Worm (Caenorhabditis elegans) whole organism, midembryonic: Measurements from ENCODE around the gene nmy-1.

Experiments
- T22C8.4 ChIP-seq: fragments of 200-800 bp; sonication (Bioruptor generic); IDR thresholded peaks from 2 replicates; pipeline ENCODE4 v1.3.6; 2022; ENCODE audit warnings: missing genetic modification characterization, missing compliant biosample characterization
- cog-1 ChIP-seq: sonication (generic microtip); optimal IDR thresholded peaks from 2 replicates; lab custom pipeline; 2016; ENCODE audit warnings: missing genetic modification characterization, missing compliant biosample characterization
- flt-1 ChIP-seq: fragments of 200-800 bp; sonication (Bioruptor generic); IDR thresholded peaks from 2 replicates; pipeline ENCODE4 v1.3.6; 2022; ENCODE audit warnings: missing genetic modification characterization, missing compliant biosample characterization
- klf-2 ChIP-seq: fragments of 200-800 bp; sonication (Bioruptor generic); conservative IDR thresholded peaks from 2 replicates; pipeline ENCODE4 v1.3.6; 2022; ENCODE audit warnings: missing genetic modification reagents, missing genetic modification characterization, missing compliant biosample characterization
- med-1 ChIP-seq: sonication (generic microtip); optimal IDR thresholded peaks from 2 replicates; lab custom pipeline; 2017; ENCODE audit warnings: missing genetic modification characterization, mild to moderate bottlenecking, missing compliant biosample characterization, antibody characterized with exemption, missing genetic modification reagents; ENCODE audit not compliant: insufficient read depth
- ref-1 ChIP-seq: fragments of 200-800 bp; sonication (Bioruptor generic); conservative IDR thresholded peaks from 2 replicates; pipeline ENCODE4 v1.3.6; 2022; ENCODE audit warnings: missing genetic modification reagents, missing genetic modification characterization, missing compliant biosample characterization
- tab-1 ChIP-seq: fragments of 200-800 bp; sonication (Bioruptor generic); IDR thresholded peaks from 2 replicates; pipeline ENCODE4 v1.3.6; 2022; ENCODE audit warnings: missing genetic modification characterization, missing compliant biosample characterization
- ztf-23 ChIP-seq: fragments of 200-800 bp; sonication (Bioruptor generic); IDR thresholded peaks from 2 replicates; pipeline ENCODE4 v1.3.6; 2022; ENCODE audit warnings: missing genetic modification reagents, missing genetic modification characterization, missing compliant biosample characterization
- ztf-29 ChIP-seq: fragments of 200-800 bp; sonication (Bioruptor generic); IDR thresholded peaks from 2 replicates; pipeline ENCODE4 v1.3.6; 2022; ENCODE audit warnings: missing genetic modification reagents, missing genetic modification characterization, missing compliant biosample characterization

Gene nmy-1

DNA sequence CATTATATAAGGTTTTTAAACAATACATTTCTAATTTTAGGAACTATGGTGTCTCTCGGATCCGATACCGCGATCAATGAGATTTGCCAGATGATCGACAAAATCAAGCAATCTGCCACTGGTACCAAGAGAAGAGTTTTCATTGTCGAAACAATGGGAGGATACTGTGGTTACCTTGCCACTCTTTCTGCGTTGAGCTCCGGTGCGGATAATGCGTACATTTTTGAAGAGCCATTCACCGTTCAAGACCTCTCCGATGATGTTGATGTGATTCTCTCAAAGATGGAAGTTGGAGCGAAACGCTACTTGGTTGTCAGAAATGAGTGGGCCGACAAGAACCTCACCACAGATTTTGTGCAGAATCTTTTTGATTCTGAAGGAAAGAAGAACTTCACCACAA lies 34.3 kb downstream of the nmy-1 start:
- TF ChIP-seq klf-2 (GFP tag; lab: Robert Waterston, UW): no peak
- no peak for TF ChIP-seq ref-1 (GFP tag; lab: Robert Waterston, UW)
- TF ChIP-seq T22C8.4 (GFP tag; lab: Robert Waterston, UW): no peak
- TF ChIP-seq tab-1 (GFP tag; lab: Robert Waterston, UW): no peak
- TF ChIP-seq ztf-29 (GFP tag; lab: Robert Waterston, UW): no peak
- no peak for TF ChIP-seq flt-1 (GFP tag; lab: Robert Waterston, UW)
- no peak for TF ChIP-seq med-1
- no peak for TF ChIP-seq ztf-23 (GFP tag; lab: Robert Waterston, UW)
- no peak for TF ChIP-seq cog-1

DNA sequence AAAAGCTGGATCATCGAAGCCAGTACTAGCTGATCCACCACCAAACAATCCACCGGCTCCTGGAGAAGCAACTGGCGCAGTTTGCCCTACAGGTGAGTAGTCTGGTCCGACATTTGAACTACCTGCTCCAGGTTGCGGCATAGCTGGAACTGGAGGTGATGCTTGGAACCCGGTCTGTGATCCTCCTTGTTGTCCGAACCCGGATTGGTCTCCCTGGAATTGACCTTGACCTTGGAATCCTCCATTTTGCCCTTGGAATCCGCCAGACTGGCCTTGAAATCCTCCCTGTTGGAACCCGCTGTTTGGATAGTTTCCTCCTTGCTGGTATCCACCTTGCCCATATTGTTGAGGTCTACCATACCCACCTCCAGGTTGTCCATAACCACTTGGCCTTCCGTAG lies 36.6 kb downstream of the nmy-1 start:
- TF ChIP-seq flt-1 (GFP tag; lab: Robert Waterston, UW) (no peak), ztf-29 (GFP tag; lab: Robert Waterston, UW) (no peak), tab-1 (GFP tag; lab: Robert Waterston, UW) (no peak), ref-1 (GFP tag; lab: Robert Waterston, UW) (no peak), klf-2 (GFP tag; lab: Robert Waterston, UW) (no peak), T22C8.4 (GFP tag; lab: Robert Waterston, UW) (no peak), cog-1 (no peak), med-1 (no peak), ztf-23 (GFP tag; lab: Robert Waterston, UW) (no peak)

DNA sequence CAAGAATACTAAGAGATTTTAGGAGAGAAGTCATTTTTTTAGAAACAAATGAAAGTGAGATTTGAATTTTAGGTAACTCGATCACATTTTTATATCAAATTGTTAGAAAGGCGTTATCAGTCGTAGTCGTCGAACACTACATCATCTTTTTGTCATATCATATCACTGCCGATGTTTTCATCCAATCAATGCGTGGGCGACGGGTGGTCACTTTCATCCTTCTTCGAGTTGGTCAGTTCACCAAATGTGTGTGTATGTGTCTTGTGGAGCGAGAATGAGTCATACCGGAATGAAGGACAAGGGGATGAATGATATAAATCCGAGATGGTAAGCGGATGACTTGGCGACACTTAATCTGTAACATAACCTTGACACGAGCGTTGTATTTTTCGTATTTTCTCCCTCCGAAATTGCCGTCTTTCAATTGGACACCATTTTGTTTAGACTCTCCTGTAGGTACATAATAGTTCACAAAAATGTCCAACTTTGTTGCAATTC lies 37.2 kb downstream of the nmy-1 start, which contains the start of the genes Y41G9A.10 and Y41G9A.5:
Y41G9A.10 (minus strand) TSS at position 51 of the 498 bp plus-strand sequence.
Y41G9A.5 (plus strand) TSS at position 160 of the 498 bp plus-strand sequence.
- TF ChIP-seq med-1 (no peak), ztf-29 (GFP tag; lab: Robert Waterston, UW) (no peak), cog-1 (no peak), tab-1 (GFP tag; lab: Robert Waterston, UW) (no peak), flt-1 (GFP tag; lab: Robert Waterston, UW) (no peak), klf-2 (GFP tag; lab: Robert Waterston, UW) (no peak), T22C8.4 (GFP tag; lab: Robert Waterston, UW) (no peak), ref-1 (GFP tag; lab: Robert Waterston, UW) (no peak), ztf-23 (GFP tag; lab: Robert Waterston, UW) (no peak)

DNA sequence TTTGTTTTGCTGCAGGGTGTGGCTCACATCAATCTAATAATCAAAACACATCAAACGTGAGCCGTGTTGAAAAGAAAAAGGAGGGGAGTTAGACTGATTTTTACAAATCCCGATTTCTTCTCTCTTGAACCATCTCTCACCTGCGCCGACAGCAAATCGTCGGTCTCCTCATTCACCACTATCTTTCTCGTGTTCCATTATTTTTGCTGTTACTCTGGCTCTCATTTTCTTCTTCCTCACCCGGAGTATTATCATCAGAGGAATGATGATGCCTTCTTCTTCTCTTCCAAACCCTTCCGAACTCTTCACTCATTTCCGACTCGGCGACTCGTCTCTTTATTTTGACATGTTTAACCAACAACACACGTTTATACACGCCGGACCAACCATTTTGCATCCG lies 40.9 kb downstream of the nmy-1 start:
- no peak for TF ChIP-seq T22C8.4 (GFP tag; lab: Robert Waterston, UW)
- TF ChIP-seq med-1: no peak
- no peak for TF ChIP-seq ref-1 (GFP tag; lab: Robert Waterston, UW)
- TF ChIP-seq tab-1 (GFP tag; lab: Robert Waterston, UW): no peak
- no peak for TF ChIP-seq klf-2 (GFP tag; lab: Robert Waterston, UW)
- no peak for TF ChIP-seq ztf-23 (GFP tag; lab: Robert Waterston, UW)
- TF ChIP-seq flt-1 (GFP tag; lab: Robert Waterston, UW): no peak
- no peak for TF ChIP-seq cog-1
- TF ChIP-seq ztf-29 (GFP tag; lab: Robert Waterston, UW): no peak

DNA sequence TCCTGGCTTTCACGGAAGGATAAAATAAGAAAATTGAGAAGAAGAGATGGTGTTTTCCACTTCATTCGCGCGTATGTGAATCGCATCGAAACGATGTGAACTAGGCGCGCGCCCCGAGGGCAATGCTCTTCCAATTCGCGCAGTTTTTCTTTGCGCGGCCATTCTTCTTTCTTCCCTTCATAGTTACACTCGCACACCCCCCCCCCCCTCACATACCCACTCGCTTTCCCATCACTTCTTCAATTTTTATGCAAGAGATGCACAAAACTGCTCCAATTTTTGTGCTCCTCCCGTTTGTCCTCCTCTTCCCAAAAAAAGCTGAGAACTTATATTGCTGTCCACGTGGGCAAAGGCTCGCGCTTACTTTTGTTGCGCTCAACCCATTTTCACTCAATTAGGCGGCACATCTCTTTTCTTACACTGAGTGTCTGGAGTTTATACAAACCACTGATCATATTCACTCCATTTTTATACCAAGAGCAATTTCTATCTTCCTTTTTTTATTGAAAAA lies 44.2 kb downstream of the nmy-1 start:
- TF ChIP-seq tab-1 (GFP tag; lab: Robert Waterston, UW) (no peak), ztf-29 (GFP tag; lab: Robert Waterston, UW) (no peak), ztf-23 (GFP tag; lab: Robert Waterston, UW) (no peak), ref-1 (GFP tag; lab: Robert Waterston, UW) (no peak), T22C8.4 (GFP tag; lab: Robert Waterston, UW) (no peak), med-1 (no peak), flt-1 (GFP tag; lab: Robert Waterston, UW) (no peak), klf-2 (GFP tag; lab: Robert Waterston, UW) (no peak), cog-1 (no peak)

DNA sequence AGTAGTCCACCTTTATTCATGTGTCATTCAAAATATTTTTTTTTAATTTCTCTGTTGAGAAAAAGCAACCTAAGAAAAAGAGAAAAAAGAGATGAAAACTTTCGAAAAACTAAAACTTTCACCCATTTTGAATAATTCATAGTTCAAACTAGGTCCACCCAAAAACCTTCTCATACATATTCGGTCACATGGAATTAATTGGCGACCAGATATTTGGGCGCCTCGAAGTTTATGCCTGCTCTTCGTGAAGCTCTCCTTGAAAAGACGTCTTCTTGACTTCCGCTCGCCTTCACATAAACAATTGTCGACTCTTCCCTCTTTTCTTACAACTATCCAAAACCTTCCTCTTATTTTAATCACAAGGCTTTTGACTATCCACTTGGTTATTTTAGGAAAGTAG lies 46.3 kb downstream of the nmy-1 start:
- TF ChIP-seq ztf-23 (GFP tag; lab: Robert Waterston, UW): no peak
- TF ChIP-seq ztf-29 (GFP tag; lab: Robert Waterston, UW): no peak
- no peak for TF ChIP-seq tab-1 (GFP tag; lab: Robert Waterston, UW)
- no peak for TF ChIP-seq ref-1 (GFP tag; lab: Robert Waterston, UW)
- TF ChIP-seq flt-1 (GFP tag; lab: Robert Waterston, UW): no peak
- no peak for TF ChIP-seq klf-2 (GFP tag; lab: Robert Waterston, UW)
- TF ChIP-seq T22C8.4 (GFP tag; lab: Robert Waterston, UW): no peak
- TF ChIP-seq med-1: no peak
- TF ChIP-seq cog-1: no peak

DNA sequence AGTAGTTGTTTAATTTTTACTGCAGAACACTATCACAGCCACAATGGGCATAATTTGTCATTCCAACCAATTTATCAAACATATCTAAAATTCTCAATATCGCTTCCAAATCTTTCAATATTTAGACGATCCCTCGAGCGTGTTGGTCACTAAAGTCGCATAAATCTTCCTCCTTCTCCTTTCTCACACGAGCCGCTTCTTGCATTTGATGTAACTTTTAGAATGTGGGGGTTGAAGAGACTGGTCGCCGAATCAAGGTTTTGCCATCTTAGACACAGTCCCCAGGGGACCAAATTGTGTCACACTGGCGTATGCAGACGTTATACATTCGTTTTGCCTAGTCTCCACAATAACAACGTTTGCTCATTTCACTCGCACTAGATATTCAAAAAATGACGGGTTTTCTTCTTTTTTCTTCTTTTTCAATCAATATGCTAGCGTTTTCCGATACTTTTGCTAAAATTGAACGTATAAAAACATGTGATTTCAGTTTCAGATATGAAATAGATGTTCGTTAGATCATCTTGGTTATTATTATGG lies 48.2 kb downstream of the nmy-1 start, which contains the start of gene gbb-1:
gbb-1 (plus strand) TSS at position 490 of the 540 bp plus-strand sequence.
- TF ChIP-seq T22C8.4 (GFP tag; lab: Robert Waterston, UW) (no peak), med-1 (no peak), ztf-23 (GFP tag; lab: Robert Waterston, UW) (no peak), cog-1 (no peak), tab-1 (GFP tag; lab: Robert Waterston, UW) (no peak), klf-2 (GFP tag; lab: Robert Waterston, UW) (no peak), ref-1 (GFP tag; lab: Robert Waterston, UW) (no peak), flt-1 (GFP tag; lab: Robert Waterston, UW) (no peak), ztf-29 (GFP tag; lab: Robert Waterston, UW) (no peak)

DNA sequence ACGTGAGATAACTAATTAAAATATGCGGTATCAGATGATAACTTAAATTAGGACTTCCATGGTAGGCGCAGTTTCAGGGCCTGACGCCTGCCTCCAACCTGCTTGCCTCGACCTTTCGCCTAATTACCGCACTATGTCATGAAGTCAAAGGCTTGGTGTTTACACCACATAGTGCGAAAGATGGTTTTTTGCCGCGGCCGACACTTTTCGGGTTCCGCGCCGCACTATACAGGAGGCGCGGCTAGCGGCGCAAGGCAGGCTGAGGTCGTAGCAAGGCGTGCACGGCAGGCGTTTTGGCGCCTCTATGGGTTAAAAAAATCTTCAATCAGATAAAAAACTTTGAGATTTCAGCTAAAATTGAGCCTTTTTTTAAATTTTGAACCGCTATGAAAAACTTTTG lies 51.4 kb downstream of the nmy-1 start:
- TF ChIP-seq ztf-29 (GFP tag; lab: Robert Waterston, UW) (no peak), flt-1 (GFP tag; lab: Robert Waterston, UW) (0 out of 2 replicates have a peak, but pooled peaks have one; percentile 15)

DNA sequence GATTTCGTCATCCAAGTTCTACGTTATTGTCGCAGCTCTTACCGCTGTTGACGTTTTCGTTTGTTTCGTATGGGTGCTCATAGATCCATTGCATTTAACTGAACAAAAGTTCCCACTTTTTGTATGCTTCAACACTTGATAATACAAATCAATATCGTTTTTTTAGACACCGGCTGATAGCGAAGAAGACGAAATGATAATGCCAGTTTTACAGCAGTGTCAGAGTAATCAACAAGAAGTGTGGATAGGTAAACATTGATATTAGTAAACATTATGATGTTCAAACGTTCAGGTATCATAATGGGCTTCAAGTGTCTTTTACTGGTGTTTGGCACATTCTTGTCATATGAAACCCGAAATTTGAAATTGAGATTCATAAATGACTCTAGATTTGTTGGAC lies 56.9 kb downstream of the nmy-1 start:
- TF ChIP-seq med-1 (no peak), flt-1 (GFP tag; lab: Robert Waterston, UW) (no peak), ztf-29 (GFP tag; lab: Robert Waterston, UW) (no peak), klf-2 (GFP tag; lab: Robert Waterston, UW) (no peak), ztf-23 (GFP tag; lab: Robert Waterston, UW) (no peak), tab-1 (GFP tag; lab: Robert Waterston, UW) (no peak), cog-1 (no peak), ref-1 (GFP tag; lab: Robert Waterston, UW) (no peak), T22C8.4 (GFP tag; lab: Robert Waterston, UW) (no peak)
